Worm (Caenorhabditis elegans) whole organism, L4 larva: ENCODE results near the gene F34H10.4.

Experiments used
- D1046.2 ChIP-seq: fragments of 200-800 bp; sonication (Bioruptor generic); IDR thresholded peaks from 2 replicates; pipeline ENCODE4 v1.3.6; 2022; ENCODE audit warnings: missing genetic modification characterization, missing compliant biosample characterization
- F10B5.3 ChIP-seq: sonication (generic microtip); optimal IDR thresholded peaks from 2 replicates; lab custom pipeline; 2016; ENCODE audit warnings: mild to moderate bottlenecking, missing genetic modification characterization, missing compliant biosample characterization
- F26F4.8 ChIP-seq: fragments of 200-800 bp; sonication (Bioruptor generic); conservative IDR thresholded peaks from 2 replicates; pipeline ENCODE4 v1.3.6; 2022; ENCODE audit warnings: missing genetic modification characterization, missing compliant biosample characterization
- F44E2.7 ChIP-seq: fragments of 200-800 bp; sonication (Bioruptor generic); IDR thresholded peaks from 2 replicates; pipeline ENCODE4 v2.1.2; 2022; ENCODE audit warnings: missing genetic modification characterization, missing compliant biosample characterization
- Y75B8A.6 ChIP-seq: fragments of 200-800 bp; sonication (Bioruptor generic); IDR thresholded peaks from 2 replicates; pipeline ENCODE4 v1.3.6; 2022; ENCODE audit warnings: missing genetic modification reagents, missing genetic modification characterization, missing compliant biosample characterization
- aha-1 ChIP-seq: fragments of 150-350 bp; peaks from one replicate; lab custom pipeline; 2014; ENCODE audit warnings: missing biosample characterization, missing genetic modification characterization
- aly-2 ChIP-seq: sonication (generic microtip); optimal IDR thresholded peaks from 2 replicates; lab custom pipeline; 2018; ENCODE audit warnings: missing biosample characterization, missing genetic modification characterization
- ama-1 ChIP-seq: fragments of 150-350 bp; optimal IDR thresholded peaks from 2 replicates; lab custom pipeline; 2014; ENCODE audit warnings: inconsistent platforms, mixed read lengths
- arid-1 ChIP-seq: fragments of 200-800 bp; sonication (Bioruptor generic); conservative IDR thresholded peaks from 2 replicates; pipeline ENCODE4 v1.3.6; 2022; ENCODE audit warnings: missing genetic modification reagents, missing genetic modification characterization, missing compliant biosample characterization
- ceh-32 ChIP-seq: sonication (generic microtip); optimal IDR thresholded peaks from 2 replicates; lab custom pipeline; 2016; ENCODE audit warnings: mild to moderate bottlenecking, missing genetic modification characterization, missing compliant biosample characterization; ENCODE audit not compliant: poor library complexity
- ceh-82 ChIP-seq: sonication (generic microtip); optimal IDR thresholded peaks from 2 replicates; lab custom pipeline; 2017; ENCODE audit warnings: missing biosample characterization, missing genetic modification characterization
- ces-1 ChIP-seq: fragments of 150-350 bp; sonication (generic microtip); optimal IDR thresholded peaks from 4 replicates; lab custom pipeline; 2014; ENCODE audit warnings: missing biosample characterization, missing genetic modification reagents, missing genetic modification characterization
- cey-2 ChIP-seq: sonication (generic microtip); optimal IDR thresholded peaks from 3 replicates; lab custom pipeline; 2017; ENCODE audit warnings: missing genetic modification characterization, mild to moderate bottlenecking, missing compliant biosample characterization, antibody characterized with exemption, borderline replicate concordance; ENCODE audit not compliant: insufficient read depth
- ctbp-1 ChIP-seq: fragments of 200-800 bp; sonication (Bioruptor generic); IDR thresholded peaks from 2 replicates; pipeline ENCODE4 v1.3.6; 2022; ENCODE audit warnings: missing genetic modification reagents, missing genetic modification characterization, missing compliant biosample characterization
- daf-12 ChIP-seq: fragments of 150-350 bp; optimal IDR thresholded peaks from 2 replicates; lab custom pipeline; 2014; ENCODE audit warnings: missing biosample characterization, missing genetic modification reagents, missing genetic modification characterization
- dmd-8 ChIP-seq: fragments of 200-800 bp; sonication (Bioruptor generic); IDR thresholded peaks from 2 replicates; pipeline ENCODE4 v1.3.6; 2022; ENCODE audit warnings: missing genetic modification characterization, missing compliant biosample characterization
- dpl-1 ChIP-seq: fragments of 150-350 bp; optimal IDR thresholded peaks from 2 replicates; lab custom pipeline; 2014; ENCODE audit warnings: missing biosample characterization, missing genetic modification reagents, missing genetic modification characterization
- dve-1 ChIP-seq: sonication (generic microtip); optimal IDR thresholded peaks from 2 replicates; lab custom pipeline; 2017; ENCODE audit warnings: antibody characterized with exemption, mild to moderate bottlenecking, missing genetic modification characterization, missing compliant biosample characterization; ENCODE audit not compliant: insufficient read depth
- egl-43 ChIP-seq: fragments of 200-800 bp; sonication (Bioruptor generic); IDR thresholded peaks from 2 replicates; pipeline ENCODE4 v1.3.6; 2022; ENCODE audit warnings: missing genetic modification reagents, missing genetic modification characterization, missing compliant biosample characterization
- fkh-10 ChIP-seq: fragments of 150-350 bp; optimal IDR thresholded peaks from 2 replicates; lab custom pipeline; 2014; ENCODE audit warnings: missing biosample characterization, missing genetic modification reagents, missing genetic modification characterization
- fos-1 ChIP-seq: fragments of 150-350 bp; optimal IDR thresholded peaks from 2 replicates; lab custom pipeline; 2014; ENCODE audit warnings: missing biosample characterization, missing genetic modification characterization
- gei-8 ChIP-seq: fragments of 200-800 bp; sonication (Bioruptor generic); optimal IDR thresholded peaks from 2 replicates; lab custom pipeline; 2018; ENCODE audit warnings: mild to moderate bottlenecking, missing genetic modification characterization, missing compliant biosample characterization
- hlh-11 ChIP-seq: fragments of 200-800 bp; sonication (Bioruptor generic); optimal IDR thresholded peaks from 2 replicates; lab custom pipeline; 2018; ENCODE audit warnings: mild to moderate bottlenecking, missing genetic modification characterization, missing compliant biosample characterization
- hmg-1.1 ChIP-seq: fragments of 200-800 bp; sonication (Bioruptor generic); IDR thresholded peaks from 2 replicates; pipeline ENCODE4 v1.3.6; 2022; ENCODE audit warnings: missing genetic modification reagents, missing genetic modification characterization, missing compliant biosample characterization
- jun-1 ChIP-seq: fragments of 150-350 bp; optimal IDR thresholded peaks from 2 replicates; lab custom pipeline; 2014; ENCODE audit warnings: missing biosample characterization, missing genetic modification reagents, missing genetic modification characterization
- lim-7 ChIP-seq: fragments of 200-800 bp; sonication (Bioruptor generic); IDR thresholded peaks from 2 replicates; pipeline ENCODE4 v1.3.6; 2022; ENCODE audit warnings: missing genetic modification characterization, missing compliant biosample characterization
- lin-29 ChIP-seq: fragments of 200-800 bp; sonication (Bioruptor generic); IDR thresholded peaks from 2 replicates; pipeline ENCODE4 v1.3.6; 2022; ENCODE audit warnings: missing genetic modification reagents, missing genetic modification characterization, missing compliant biosample characterization
- lin-39 ChIP-seq: fragments of 150-350 bp; optimal IDR thresholded peaks from 2 replicates; lab custom pipeline; 2014; ENCODE audit warnings: missing biosample characterization, missing genetic modification reagents, missing genetic modification characterization
- lir-3 ChIP-seq: sonication (generic microtip); optimal IDR thresholded peaks from 2 replicates; lab custom pipeline; 2016; ENCODE audit warnings: mild to moderate bottlenecking, missing genetic modification characterization, missing compliant biosample characterization
- madf-9 ChIP-seq: fragments of 200-800 bp; sonication (Bioruptor generic); conservative IDR thresholded peaks from 2 replicates; pipeline ENCODE4 v1.3.6; 2022; ENCODE audit warnings: missing genetic modification reagents, missing genetic modification characterization, missing compliant biosample characterization
- mdt-29 ChIP-seq: fragments of 200-800 bp; sonication (Bioruptor generic); IDR thresholded peaks from 2 replicates; pipeline ENCODE4 v1.3.6; 2022; ENCODE audit warnings: missing genetic modification reagents, missing genetic modification characterization, missing compliant biosample characterization
- mes-2 ChIP-seq: sonication (generic microtip); optimal IDR thresholded peaks from 2 replicates; lab custom pipeline; 2016; ENCODE audit warnings: missing genotype, mild to moderate bottlenecking, missing genetic modification characterization, missing compliant biosample characterization; ENCODE audit not compliant: poor library complexity, severe bottlenecking
- mxl-3 ChIP-seq: fragments of 200-800 bp; sonication (Bioruptor generic); optimal IDR thresholded peaks from 2 replicates; lab custom pipeline; 2018; ENCODE audit warnings: mild to moderate bottlenecking, missing genetic modification characterization, missing compliant biosample characterization
- nhr-102 ChIP-seq: sonication (generic microtip); optimal IDR thresholded peaks from 2 replicates; lab custom pipeline; 2016; ENCODE audit warnings: mild to moderate bottlenecking, missing genetic modification characterization, moderate library complexity, missing compliant biosample characterization
- nhr-111 ChIP-seq: fragments of 200-800 bp; sonication (Bioruptor generic); optimal IDR thresholded peaks from 2 replicates; lab custom pipeline; 2018; ENCODE audit warnings: mild to moderate bottlenecking, missing genetic modification characterization, missing compliant biosample characterization
- nhr-25 ChIP-seq: sonication (generic microtip); optimal IDR thresholded peaks from 2 replicates; lab custom pipeline; 2017; ENCODE audit warnings: missing genetic modification characterization, mild to moderate bottlenecking, missing compliant biosample characterization, antibody characterized with exemption, moderate library complexity, borderline replicate concordance; ENCODE audit not compliant: insufficient read depth
- nhr-41 ChIP-seq: fragments of 200-800 bp; sonication (Bioruptor generic); IDR thresholded peaks from 2 replicates; pipeline ENCODE4 v1.3.6; 2022; ENCODE audit warnings: missing genetic modification reagents, missing genetic modification characterization, missing compliant biosample characterization
- nhr-42 ChIP-seq: fragments of 200-800 bp; sonication (Bioruptor generic); IDR thresholded peaks from 2 replicates; pipeline ENCODE4 v1.3.6; 2022; ENCODE audit warnings: missing genetic modification characterization, missing compliant biosample characterization
- nhr-48 ChIP-seq: sonication (generic microtip); optimal IDR thresholded peaks from 2 replicates; lab custom pipeline; 2016; ENCODE audit warnings: mild to moderate bottlenecking, missing genetic modification characterization, missing compliant biosample characterization
- nhr-6 ChIP-seq: fragments of 150-350 bp; optimal IDR thresholded peaks from 2 replicates; lab custom pipeline; 2014; ENCODE audit warnings: missing biosample characterization, missing genetic modification characterization
- php-3 ChIP-seq: fragments of 200-800 bp; sonication (Bioruptor generic); IDR thresholded peaks from 2 replicates; pipeline ENCODE4 v1.3.6; 2022; ENCODE audit warnings: missing genetic modification reagents, missing genetic modification characterization, missing compliant biosample characterization
- pqm-1 ChIP-seq: sonication (generic microtip); optimal IDR thresholded peaks from 2 replicates; lab custom pipeline; 2017; ENCODE audit warnings: missing biosample characterization, missing genetic modification characterization
- rbr-2 ChIP-seq: sonication (generic microtip); optimal IDR thresholded peaks from 2 replicates; lab custom pipeline; 2016; ENCODE audit warnings: missing genotype, missing genetic modification characterization, missing compliant biosample characterization
- snpc-4 ChIP-seq: fragments of 150-350 bp; optimal IDR thresholded peaks from 2 replicates; lab custom pipeline; 2014; ENCODE audit warnings: missing biosample characterization, missing genetic modification characterization
- unc-130 ChIP-seq: sonication (generic microtip); optimal IDR thresholded peaks from 2 replicates; lab custom pipeline; 2016; ENCODE audit warnings: missing genetic modification reagents, missing genetic modification characterization, missing compliant biosample characterization
- unc-39 ChIP-seq: sonication (generic microtip); optimal IDR thresholded peaks from 2 replicates; lab custom pipeline; 2017; ENCODE audit warnings: missing biosample characterization, missing genetic modification characterization
- vab-7 ChIP-seq: fragments of 200-800 bp; sonication (Bioruptor generic); IDR thresholded peaks from 2 replicates; pipeline ENCODE4 v1.3.6; 2022; ENCODE audit warnings: missing genetic modification reagents, missing genetic modification characterization, missing compliant biosample characterization
- zag-1 ChIP-seq: fragments of 150-350 bp; optimal IDR thresholded peaks from 2 replicates; lab custom pipeline; 2014; ENCODE audit warnings: missing biosample characterization, missing genetic modification characterization
- zfp-2 ChIP-seq: sonication (generic microtip); optimal IDR thresholded peaks from 2 replicates; lab custom pipeline; 2016; ENCODE audit warnings: mild to moderate bottlenecking, missing genetic modification characterization, missing compliant biosample characterization
- zfp-3 ChIP-seq: fragments of 200-800 bp; sonication (Bioruptor generic); conservative IDR thresholded peaks from 2 replicates; pipeline ENCODE4 v1.3.6; 2022; ENCODE audit warnings: missing genetic modification reagents, missing genetic modification characterization, missing compliant biosample characterization
- zip-2 ChIP-seq: fragments of 150-350 bp; optimal IDR thresholded peaks from 2 replicates; lab custom pipeline; 2014; ENCODE audit warnings: missing biosample characterization, missing genetic modification characterization
- ztf-7 ChIP-seq: fragments of 150-350 bp; optimal IDR thresholded peaks from 2 replicates; lab custom pipeline; 2014; ENCODE audit warnings: missing biosample characterization, missing genetic modification characterization

F34H10.4 gene

ce11 chrX:9637700-9638099, 10.6 kb upstream of the F34H10.4 start:
- no peak for TF ChIP-seq zfp-2 (tag; lab: Kevin White, UChicago)
- TF ChIP-seq Y75B8A.6 (GFP tag; lab: Robert Waterston, UW) = peak; percentile 71; the same call in 1 of the 2 replicates
- TF ChIP-seq ctbp-1 (GFP tag; lab: Robert Waterston, UW) = peak; percentile 79
- TF ChIP-seq cey-2 (tag; lab: Kevin White, UChicago) = no peak
- TF ChIP-seq dve-1 (tag; lab: Kevin White, UChicago) = peak; percentile 40
- TF ChIP-seq pqm-1 (tag; lab: Kevin White, UChicago) = no peak
- no peak for TF ChIP-seq egl-43 (GFP tag; lab: Robert Waterston, UW)
- peak; percentile 73 for TF ChIP-seq nhr-111 (GFP tag; lab: Kevin White, UChicago)
- peak; percentile 30 for TF ChIP-seq unc-130
- peak; percentile 85 for TF ChIP-seq vab-7 (GFP tag; lab: Robert Waterston, UW)
- peak; percentile 85 for TF ChIP-seq mes-2
- TF ChIP-seq hlh-11 (tag; lab: Kevin White, UChicago) = peak; percentile 5
- TF ChIP-seq zip-2 (tag; lab: Kevin White, UChicago) = peak; percentile 48
- no peak for TF ChIP-seq nhr-25 (tag; lab: Kevin White, UChicago)
- peak; percentile 70 for TF ChIP-seq nhr-48 (tag; lab: Kevin White, UChicago)
- TF ChIP-seq D1046.2 (GFP tag; lab: Robert Waterston, UW) = no peak
- TF ChIP-seq gei-8 = peak; percentile 58
- TF ChIP-seq mxl-3 (GFP tag; lab: Kevin White, UChicago) = peak; percentile 41
- no peak for TF ChIP-seq lin-39
- peak; percentile 95 for TF ChIP-seq lim-7
- peak; percentile 73 for TF ChIP-seq nhr-102 (tag; lab: Kevin White, UChicago)
- TF ChIP-seq nhr-6 (tag; lab: Kevin White, UChicago) = no peak
- TF ChIP-seq rbr-2 (tag; lab: Kevin White, UChicago) = peak; percentile 58
- peak; percentile 87 for TF ChIP-seq hmg-1.1
- peak; percentile 75 for TF ChIP-seq php-3 (GFP tag; lab: Robert Waterston, UW)
- TF ChIP-seq ama-1 (lab: Kevin White, UChicago) = no peak
- TF ChIP-seq F44E2.7 (GFP tag; lab: Robert Waterston, UW) = peak; percentile 76; the same call in 1 of the 2 replicates
- TF ChIP-seq fos-1 (tag; lab: Kevin White, UChicago) = no peak
- TF ChIP-seq ztf-7 (tag; lab: Kevin White, UChicago) = peak; percentile 27
- no peak for TF ChIP-seq daf-12 (tag; lab: Kevin White, UChicago)
- TF ChIP-seq aly-2 = no peak
- TF ChIP-seq snpc-4 = no peak
- no peak for TF ChIP-seq zfp-3 (GFP tag; lab: Robert Waterston, UW)
- TF ChIP-seq dmd-8 (GFP tag; lab: Robert Waterston, UW) = peak; percentile 94
- no peak for TF ChIP-seq jun-1
- TF ChIP-seq nhr-42 (GFP tag; lab: Robert Waterston, UW) = peak; percentile 89
- TF ChIP-seq ceh-82 (tag; lab: Kevin White, UChicago) = no peak
- no peak for TF ChIP-seq unc-39 (tag; lab: Kevin White, UChicago)
- TF ChIP-seq aha-1 (tag; lab: Kevin White, UChicago) = peak; percentile 22
- TF ChIP-seq dpl-1 (GFP tag; lab: Kevin White, UChicago) = peak; percentile 19
- peak; percentile 15; the same call in 1 of the 2 replicates for TF ChIP-seq lin-29 (GFP tag; lab: Robert Waterston, UW)
- peak; percentile 95 for TF ChIP-seq F26F4.8 (GFP tag; lab: Robert Waterston, UW)
- TF ChIP-seq zag-1 = no peak
- TF ChIP-seq madf-9 = peak; percentile 83
- no peak for TF ChIP-seq fkh-10
- no peak for TF ChIP-seq ceh-32 (tag; lab: Kevin White, UChicago)
- peak; percentile 85 for TF ChIP-seq arid-1
- peak; percentile 58 for TF ChIP-seq lir-3 (tag; lab: Kevin White, UChicago)
- no peak for TF ChIP-seq ces-1
- TF ChIP-seq nhr-41 (GFP tag; lab: Robert Waterston, UW) = peak; percentile 79
- peak; percentile 72; the same call in 1 of the 2 replicates for TF ChIP-seq mdt-29 (GFP tag; lab: Robert Waterston, UW)
- peak; percentile 65 for TF ChIP-seq F10B5.3 (tag; lab: Kevin White, UChicago)
